Worm (Caenorhabditis elegans) whole organism, late embryonic: ENCODE results near the gene nhr-94.

Experiments
- C38D4.7 ChIP-seq: fragments of 200-800 bp; sonication (Bioruptor generic); optimal IDR thresholded peaks from 2 replicates; lab custom pipeline; 2018; ENCODE audit warnings: mild to moderate bottlenecking, missing genetic modification characterization, moderate library complexity, missing compliant biosample characterization
- F13H6.1 ChIP-seq: sonication (generic microtip); optimal IDR thresholded peaks from 2 replicates; lab custom pipeline; 2016; ENCODE audit warnings: missing genetic modification characterization, missing compliant biosample characterization
- K02D7.2 ChIP-seq: sonication (generic microtip); optimal IDR thresholded peaks from 2 replicates; lab custom pipeline; 2017; ENCODE audit warnings: mild to moderate bottlenecking, missing genetic modification characterization, missing compliant biosample characterization
- ahr-1 ChIP-seq: sonication (generic microtip); optimal IDR thresholded peaks from 2 replicates; lab custom pipeline; 2016; ENCODE audit warnings: missing genetic modification characterization, missing compliant biosample characterization
- ceh-14 ChIP-seq: sonication (generic microtip); optimal IDR thresholded peaks from 2 replicates; lab custom pipeline; 2016; ENCODE audit warnings: missing genotype, missing genetic modification characterization, missing compliant biosample characterization
- ceh-18 ChIP-seq: sonication (generic microtip); optimal IDR thresholded peaks from 2 replicates; lab custom pipeline; 2016; ENCODE audit warnings: missing genetic modification characterization, missing compliant biosample characterization
- ceh-19 ChIP-seq: fragments of 200-800 bp; sonication (Bioruptor generic); optimal IDR thresholded peaks from 2 replicates; lab custom pipeline; 2018; ENCODE audit warnings: mild to moderate bottlenecking, missing genetic modification characterization, missing compliant biosample characterization
- ceh-22 ChIP-seq: sonication (generic microtip); optimal IDR thresholded peaks from 2 replicates; lab custom pipeline; 2017; ENCODE audit warnings: missing biosample characterization, missing genetic modification characterization
- ceh-45 ChIP-seq: fragments of 200-800 bp; sonication (Bioruptor generic); IDR thresholded peaks from 2 replicates; pipeline ENCODE4 v1.3.6; 2022; ENCODE audit warnings: missing genetic modification reagents, missing genetic modification characterization, missing compliant biosample characterization
- ceh-48 ChIP-seq: sonication (generic microtip); optimal IDR thresholded peaks from 2 replicates; lab custom pipeline; 2016; ENCODE audit warnings: missing genetic modification characterization, inconsistent platforms, missing compliant biosample characterization
- dve-1 ChIP-seq: sonication (generic microtip); optimal IDR thresholded peaks from 2 replicates; lab custom pipeline; 2017; ENCODE audit warnings: antibody characterized with exemption, mild to moderate bottlenecking, missing genetic modification characterization, missing compliant biosample characterization
- elt-4 ChIP-seq: sonication (generic microtip); optimal IDR thresholded peaks from 2 replicates; lab custom pipeline; 2016; ENCODE audit warnings: missing genetic modification characterization, missing compliant biosample characterization
- eyg-1 ChIP-seq: sonication (generic microtip); optimal IDR thresholded peaks from 2 replicates; lab custom pipeline; 2016; ENCODE audit warnings: missing genotype, missing genetic modification characterization, missing compliant biosample characterization
- fax-1 ChIP-seq: sonication (generic microtip); optimal IDR thresholded peaks from 2 replicates; lab custom pipeline; 2016; ENCODE audit warnings: missing genotype, missing genetic modification characterization, missing compliant biosample characterization
- gmeb-2 ChIP-seq: sonication (generic microtip); optimal IDR thresholded peaks from 2 replicates; lab custom pipeline; 2016; ENCODE audit warnings: missing genetic modification characterization, inconsistent platforms, missing compliant biosample characterization
- hlh-13 ChIP-seq: fragments of 200-800 bp; sonication (Bioruptor generic); optimal IDR thresholded peaks from 2 replicates; lab custom pipeline; 2018; ENCODE audit warnings: mild to moderate bottlenecking, missing genetic modification characterization, missing compliant biosample characterization
- hlh-30 ChIP-seq: sonication (generic microtip); optimal IDR thresholded peaks from 2 replicates; lab custom pipeline; 2017; ENCODE audit warnings: antibody characterized with exemption, missing genetic modification characterization, missing compliant biosample characterization; ENCODE audit not compliant: insufficient read depth
- hlh-6 ChIP-seq: sonication (generic microtip); optimal IDR thresholded peaks from 2 replicates; lab custom pipeline; 2016; ENCODE audit warnings: missing genotype, missing genetic modification characterization, missing compliant biosample characterization
- lim-6 ChIP-seq: sonication (generic microtip); optimal IDR thresholded peaks from 2 replicates; lab custom pipeline; 2016; ENCODE audit warnings: missing genetic modification characterization, missing compliant biosample characterization
- lin-11 ChIP-seq: fragments of 200-800 bp; sonication (Bioruptor generic); optimal IDR thresholded peaks from 2 replicates; lab custom pipeline; 2018; ENCODE audit warnings: mild to moderate bottlenecking, missing genetic modification characterization, missing compliant biosample characterization
- mec-3 ChIP-seq: sonication (generic microtip); optimal IDR thresholded peaks from 2 replicates; lab custom pipeline; 2016; ENCODE audit warnings: borderline replicate concordance, missing genetic modification characterization, missing compliant biosample characterization
- nfya-1 ChIP-seq: sonication (generic microtip); optimal IDR thresholded peaks from 2 replicates; lab custom pipeline; 2017; ENCODE audit warnings: missing genetic modification characterization, mild to moderate bottlenecking, missing compliant biosample characterization, antibody characterized with exemption, moderate library complexity
- nhr-11 ChIP-seq: fragments of 150-350 bp; optimal IDR thresholded peaks from 2 replicates; lab custom pipeline; 2014; ENCODE audit warnings: missing biosample characterization, missing genetic modification characterization
- pha-2 ChIP-seq: sonication (generic microtip); optimal IDR thresholded peaks from 2 replicates; lab custom pipeline; 2017; ENCODE audit warnings: mild to moderate bottlenecking, missing genetic modification characterization, missing compliant biosample characterization
- pqm-1 ChIP-seq: sonication (generic microtip); optimal IDR thresholded peaks from 2 replicates; lab custom pipeline; 2016; ENCODE audit warnings: missing genetic modification characterization, missing compliant biosample characterization
- ref-2 ChIP-seq: sonication (generic microtip); optimal IDR thresholded peaks from 2 replicates; lab custom pipeline; 2016; ENCODE audit warnings: missing genetic modification characterization, missing compliant biosample characterization
- rnt-1 ChIP-seq: sonication (generic microtip); optimal IDR thresholded peaks from 2 replicates; lab custom pipeline; 2016; ENCODE audit warnings: missing genetic modification characterization, missing compliant biosample characterization
- sox-4 ChIP-seq: sonication (generic microtip); optimal IDR thresholded peaks from 2 replicates; lab custom pipeline; 2017; ENCODE audit warnings: mild to moderate bottlenecking, missing genetic modification characterization, inconsistent platforms, missing compliant biosample characterization
- tbx-2 ChIP-seq: sonication (generic microtip); optimal IDR thresholded peaks from 2 replicates; lab custom pipeline; 2016; ENCODE audit warnings: missing genetic modification characterization, missing compliant biosample characterization
- ttx-3 ChIP-seq: sonication (generic microtip); optimal IDR thresholded peaks from 2 replicates; lab custom pipeline; 2016; ENCODE audit warnings: missing genetic modification reagents, missing genetic modification characterization, missing compliant biosample characterization
- unc-3 ChIP-seq, 2 experiments: fragments of 200-800 bp in 1 of 2; sonication (Bioruptor generic) in 1 of 2; sonication (generic microtip) in 1 of 2; conservative IDR thresholded peaks in 1 of 2; optimal IDR thresholded peaks in 1 of 2; 2 replicates each; pipeline versions ENCODE4 v1.3.6 to Lab custom; 2016 to 2022; ENCODE audit warnings: missing compliant biosample characterization in 2 of 2, missing genetic modification characterization in 2 of 2, missing genetic modification reagents in 1 of 2
- unc-42 ChIP-seq: sonication (generic microtip); optimal IDR thresholded peaks from 2 replicates; lab custom pipeline; 2016; ENCODE audit warnings: missing genotype, missing genetic modification characterization, missing compliant biosample characterization
- unc-55 ChIP-seq: sonication (generic microtip); optimal IDR thresholded peaks from 2 replicates; lab custom pipeline; 2017; ENCODE audit warnings: missing biosample characterization, missing genetic modification reagents, missing genetic modification characterization
- zip-5 ChIP-seq: sonication (generic microtip); optimal IDR thresholded peaks from 2 replicates; lab custom pipeline; 2016; ENCODE audit warnings: missing genetic modification characterization, missing compliant biosample characterization

Gene nhr-94

DNA sequence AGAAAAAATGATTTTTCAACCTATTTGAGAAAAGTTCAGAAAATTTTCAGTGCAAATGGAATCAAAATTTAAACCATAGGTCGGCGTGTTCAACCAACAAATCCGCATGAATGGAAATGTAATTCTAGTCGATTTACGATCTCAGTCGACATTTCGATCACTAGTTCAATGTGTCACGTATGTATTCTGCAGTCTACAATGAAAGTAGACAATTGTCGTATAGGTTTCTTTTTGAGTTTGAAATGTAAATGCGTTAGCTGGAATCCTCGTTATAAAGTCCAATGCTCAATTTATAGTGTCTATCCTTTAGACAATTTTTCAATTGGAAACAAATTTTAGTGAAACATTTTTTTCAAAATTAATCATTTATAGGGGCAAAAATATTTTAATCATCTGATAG, 29.9 kb upstream of the nhr-94 start, which contains the start of gene ZK105.12:
ZK105.12 (minus strand) TSS at position 101 of the 400 bp plus-strand sequence.
- TF ChIP-seq pqm-1 (no peak), gmeb-2 (no peak), ceh-14 (tag; lab: Kevin White, UChicago) (no peak), K02D7.2 (no peak), nhr-11 (tag; lab: Kevin White, UChicago) (no peak), ceh-19 (GFP tag; lab: Kevin White, UChicago) (no peak), hlh-13 (GFP tag; lab: Kevin White, UChicago) (no peak), lim-6 (tag; lab: Kevin White, UChicago) (no peak), C38D4.7 (GFP tag; lab: Kevin White, UChicago) (no peak), ceh-18 (tag; lab: Kevin White, UChicago) (no peak), nfya-1 (no peak), F13H6.1 (no peak)

DNA sequence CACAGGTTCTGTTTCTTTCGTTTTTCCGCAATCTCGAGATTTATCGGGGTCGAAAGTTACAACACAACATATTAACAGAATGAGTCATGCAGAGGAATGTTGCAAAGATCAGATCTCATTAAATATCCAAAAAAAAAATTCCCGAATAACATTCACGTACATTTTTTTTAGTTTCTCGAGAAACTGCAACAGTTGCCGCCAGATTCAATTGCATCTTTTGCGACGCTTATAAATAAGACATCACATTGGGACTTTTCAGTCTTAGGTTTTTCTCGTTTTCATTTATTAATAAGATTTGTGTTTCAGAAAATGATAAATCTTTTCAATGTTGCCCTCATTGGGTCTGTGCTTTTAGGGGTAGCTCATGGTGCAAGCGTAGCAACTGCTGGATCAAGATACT, 27.6 kb upstream of the nhr-94 start, which contains the start of gene ZK105.1:
ZK105.1 (plus strand) TSS at position 301 of the 400 bp plus-strand sequence.
- TF ChIP-seq tbx-2 (tag; lab: Kevin White, UChicago) (no peak), ceh-48 (no peak), pha-2 (tag; lab: Kevin White, UChicago) (no peak), elt-4 (tag; lab: Kevin White, UChicago) (no peak), rnt-1 (tag; lab: Kevin White, UChicago) (no peak), zip-5 (tag; lab: Kevin White, UChicago) (no peak), fax-1 (tag; lab: Kevin White, UChicago) (no peak)

DNA sequence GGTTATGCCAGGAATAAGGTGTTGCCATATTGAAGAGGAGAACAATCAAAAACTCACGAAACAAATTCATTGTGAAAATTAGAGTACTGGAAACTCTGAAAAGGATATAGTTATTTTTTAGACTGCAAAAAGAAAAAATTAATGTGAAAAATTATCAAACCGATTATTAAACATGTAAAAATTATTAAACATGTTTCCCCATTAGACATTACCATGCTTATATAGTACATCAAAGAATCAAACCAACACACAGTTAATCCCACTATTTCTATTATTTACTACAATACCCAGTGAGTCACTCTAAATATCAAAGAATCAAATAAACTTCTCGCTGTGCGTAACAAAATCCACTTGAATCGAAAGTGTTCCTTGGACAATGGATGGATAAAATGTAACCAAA, 26.9 kb upstream of the nhr-94 start, which contains the start of gene ZK105.13:
ZK105.13 (minus strand) TSS at position 101 of the 400 bp plus-strand sequence.
- TF ChIP-seq ahr-1 (no peak), hlh-6 (tag; lab: Kevin White, UChicago) (no peak), unc-3 (GFP tag; conservative IDR thresholded peaks at IDR 0.05; lab: Robert Waterston, UW) (no peak), unc-3 (tag; optimal IDR thresholded peaks at IDR 0.05; lab: Kevin White, UChicago) (no peak), eyg-1 (tag; lab: Kevin White, UChicago) (no peak), lim-6 (tag; lab: Kevin White, UChicago) (no peak), hlh-30 (tag; lab: Kevin White, UChicago) (no peak), nhr-11 (tag; lab: Kevin White, UChicago) (no peak)
- TF ChIP-seq, all 69 proteins: peak for 0

DNA sequence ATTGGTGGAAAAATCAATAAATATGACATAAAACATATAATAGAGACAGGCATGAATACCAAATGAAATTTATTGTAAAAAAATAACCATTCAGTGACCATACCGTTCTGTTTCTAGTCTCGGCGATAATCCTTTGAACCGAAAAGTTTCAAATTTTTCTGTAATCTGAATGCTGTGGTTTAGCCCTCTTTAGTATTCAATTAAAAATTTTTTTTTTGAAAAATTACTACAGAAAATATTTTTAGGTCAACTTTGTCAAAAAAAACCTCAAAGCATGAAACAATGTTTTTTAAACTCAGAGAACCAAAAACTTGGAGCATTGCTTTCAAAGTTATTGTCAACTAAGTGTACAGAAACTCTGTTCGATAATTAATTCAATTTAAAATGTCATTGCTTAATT, 22.4 kb upstream of the nhr-94 start, which contains the start of gene ZK105.11:
ZK105.11 (minus strand) TSS at position 101 of the 400 bp plus-strand sequence.
- no peak for TF ChIP-seq nfya-1
- TF ChIP-seq sox-4 (tag; lab: Kevin White, UChicago), result no peak
- no peak for TF ChIP-seq ttx-3
- TF ChIP-seq hlh-6 (tag; lab: Kevin White, UChicago), result no peak
- TF ChIP-seq dve-1 (tag; lab: Kevin White, UChicago), result no peak
- no peak for TF ChIP-seq ceh-45 (GFP tag; lab: Robert Waterston, UW)
- no peak for TF ChIP-seq unc-55 (GFP tag; lab: Kevin White, UChicago)
- no peak for TF ChIP-seq rnt-1 (tag; lab: Kevin White, UChicago)

DNA sequence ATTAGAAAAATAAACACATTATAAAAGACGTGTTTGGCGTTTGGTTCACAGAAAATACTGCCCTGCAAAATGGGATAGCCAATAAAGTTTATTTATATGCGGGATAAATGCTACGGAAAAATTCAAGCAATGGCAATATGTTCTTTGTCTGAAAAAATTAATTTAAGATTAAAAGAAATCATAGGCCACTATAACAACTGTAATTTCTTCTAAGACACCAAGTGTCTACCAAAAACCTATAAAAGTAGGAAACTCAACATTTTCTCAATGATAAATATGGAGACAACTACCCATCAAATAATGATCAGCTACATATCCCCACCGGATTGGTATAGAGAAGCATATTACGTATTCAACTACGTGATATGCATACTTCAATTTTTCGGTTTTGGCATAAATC, 19.2 kb upstream of the nhr-94 start, which contains the start of gene srw-3:
srw-3 (plus strand) TSS at position 301 of the 400 bp plus-strand sequence.
- TF ChIP-seq sox-4 (tag; lab: Kevin White, UChicago) (no peak), unc-3 (GFP tag; conservative IDR thresholded peaks at IDR 0.05; lab: Robert Waterston, UW) (no peak), unc-3 (tag; optimal IDR thresholded peaks at IDR 0.05; lab: Kevin White, UChicago) (no peak), ceh-45 (GFP tag; lab: Robert Waterston, UW) (no peak), ref-2 (tag; lab: Kevin White, UChicago) (no peak), fax-1 (tag; lab: Kevin White, UChicago) (no peak), ceh-22 (tag; lab: Kevin White, UChicago) (no peak), unc-42 (tag; lab: Kevin White, UChicago) (no peak), tbx-2 (tag; lab: Kevin White, UChicago) (no peak), lin-11 (tag; lab: Kevin White, UChicago) (no peak), mec-3 (tag; lab: Kevin White, UChicago) (no peak), hlh-30 (tag; lab: Kevin White, UChicago) (no peak)
